Worm (Caenorhabditis elegans): ENCODE data around the gene enu-3.6.
A peak's percentile ranks its signal among the peaks of the same experiment; 100 is the strongest.

The enu-3.6 gene

DNA sequence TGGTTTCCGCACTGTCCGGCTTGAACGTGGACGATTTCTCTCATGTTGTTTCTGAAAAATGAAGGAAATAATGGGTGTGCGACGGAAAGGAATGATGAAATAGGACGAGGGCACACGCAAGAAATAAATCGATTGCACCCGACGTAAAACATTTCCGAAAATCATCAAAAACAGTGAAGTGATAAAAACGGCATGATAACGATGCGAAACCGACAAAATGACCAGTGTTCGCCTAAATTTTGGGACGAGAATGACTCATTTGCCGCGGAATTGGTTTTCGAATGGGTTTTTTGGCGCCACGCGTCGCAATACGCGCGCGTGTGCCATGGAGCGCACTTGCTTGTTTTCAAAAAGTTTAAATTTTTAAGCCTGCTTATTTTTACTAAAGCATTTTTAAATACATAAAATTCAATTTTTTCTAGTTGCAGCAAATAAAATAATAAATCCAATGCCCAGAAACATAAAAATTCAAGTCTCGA lies 7.8 kb upstream of the enu-3.6 start, which contains the start of the genes tbb-1 and rib-2 (continued):
- peak; percentile 36 for TF ChIP-seq snpc-4 (GFP tag; optimal IDR thresholded peaks at IDR 0.05)
- TF ChIP-seq snpc-4 (tag; optimal IDR thresholded peaks at IDR 0.05): peak; percentile 62 to 86 (median 79)
- no peak for TF ChIP-seq egl-18 (GFP tag; IDR thresholded peaks at IDR 0.05)
- peak; percentile 87 for TF ChIP-seq ceh-100 (GFP tag; IDR thresholded peaks at IDR 0.05)
- TF ChIP-seq nhr-80 (tag; optimal IDR thresholded peaks at IDR 0.05): peak; percentile 99
- TF ChIP-seq chd-7 (tag; optimal IDR thresholded peaks at IDR 0.05): peak; percentile 1
- no peak for TF ChIP-seq hlh-12 (tag; optimal IDR thresholded peaks at IDR 0.05)
- TF ChIP-seq unc-130 (GFP tag; optimal IDR thresholded peaks at IDR 0.05): peak; percentile 96
- peak; percentile 68 for TF ChIP-seq lin-40 (tag; optimal IDR thresholded peaks at IDR 0.05)
- no peak for TF ChIP-seq unc-62 (GFP tag; optimal IDR thresholded peaks at IDR 0.05)
- TF ChIP-seq rpc-1 (optimal IDR thresholded peaks at IDR 0.05): no peak
- TF ChIP-seq rpc-1 (tag; optimal IDR thresholded peaks at IDR 0.05): no peak
- peak; percentile 44 for TF ChIP-seq F52B5.7 (tag; optimal IDR thresholded peaks at IDR 0.05)
- TF ChIP-seq let-526 (GFP tag; IDR thresholded peaks at IDR 0.05): peak; percentile 89
- TF ChIP-seq sptf-2 (GFP tag; optimal IDR thresholded peaks at IDR 0.05): peak; percentile 3
- TF ChIP-seq ztf-26 (tag; optimal IDR thresholded peaks at IDR 0.05): peak; percentile 54
- TF ChIP-seq F23B12.7 (tag; optimal IDR thresholded peaks at IDR 0.05; ENCODE audit: insufficient read depth): peak; percentile 93
- TF ChIP-seq tbx-9 (tag; optimal IDR thresholded peaks at IDR 0.05; ENCODE audit: borderline replicate concordance): no peak
- peak; percentile 94 for TF ChIP-seq rcor-1 (GFP tag; IDR thresholded peaks at IDR 0.05)
- TF ChIP-seq rec-8 (tag; optimal IDR thresholded peaks at IDR 0.05): no peak
- TF ChIP-seq ZK185.1 (tag; optimal IDR thresholded peaks at IDR 0.05; ENCODE audit: poor library complexity, severe bottlenecking): no peak
- TF ChIP-seq ceh-58 (GFP tag; IDR thresholded peaks at IDR 0.05): no peak
- peak; percentile 99 for TF ChIP-seq tlf-1 (GFP tag; optimal IDR thresholded peaks at IDR 0.05)
- peak; percentile 96 for TF ChIP-seq ekl-4 (GFP tag; IDR thresholded peaks at IDR 0.05)
- no peak for TF ChIP-seq akir-1 (GFP tag; optimal IDR thresholded peaks at IDR 0.05)
- TF ChIP-seq cebp-2 (GFP tag; IDR thresholded peaks at IDR 0.05): no peak
- TF ChIP-seq pbrm-1 (GFP tag; IDR thresholded peaks at IDR 0.05): peak; percentile 96
- TF ChIP-seq D2030.7 (GFP tag; IDR thresholded peaks at IDR 0.05): peak; percentile 99
- TF ChIP-seq him-1 (tag; optimal IDR thresholded peaks at IDR 0.05): peak; percentile 65
- TF ChIP-seq aptf-3 (GFP tag; IDR thresholded peaks at IDR 0.05): peak; percentile 87; the same call in 1 of the 2 replicates
- peak; percentile 97 for TF ChIP-seq athp-1 (tag; optimal IDR thresholded peaks at IDR 0.05)
- TF ChIP-seq Y95B8A.8 (GFP tag; IDR thresholded peaks at IDR 0.05): peak; percentile 99
- TF ChIP-seq K11D2.4 (GFP tag; IDR thresholded peaks at IDR 0.05): peak; percentile 72
- peak; percentile 46; the same call in 1 of the 2 replicates for TF ChIP-seq egrh-3 (GFP tag; IDR thresholded peaks at IDR 0.05)
- TF ChIP-seq snpc-1.3 (tag; optimal IDR thresholded peaks at IDR 0.05; ENCODE audit: insufficient read depth): peak; percentile 68
- no peak for TF ChIP-seq T26A5.8 (tag; optimal IDR thresholded peaks at IDR 0.05)
- TF ChIP-seq F33H1.4 (GFP tag; IDR thresholded peaks at IDR 0.05): peak; percentile 91
- peak; percentile 44; the same call in 1 of the 2 replicates for TF ChIP-seq zfh-2 (GFP tag; conservative IDR thresholded peaks at IDR 0.05)
- TF ChIP-seq B0336.3 (GFP tag; IDR thresholded peaks at IDR 0.05): peak; percentile 98
- no peak for TF ChIP-seq nfya-1 (tag; optimal IDR thresholded peaks at IDR 0.05; ENCODE audit: borderline replicate concordance, insufficient read depth)
- TF ChIP-seq hrde-1 (tag; optimal IDR thresholded peaks at IDR 0.05; ENCODE audit: borderline replicate concordance): peak; percentile 87
- TF ChIP-seq atf-7 (tag; optimal IDR thresholded peaks at IDR 0.05): peak; percentile 29
- TF ChIP-seq ztf-6 (GFP tag; IDR thresholded peaks at IDR 0.05): peak; percentile 68; the same call in 1 of the 2 replicates
- peak; percentile 82 for TF ChIP-seq nhr-90 (tag; optimal IDR thresholded peaks at IDR 0.05)
- TF ChIP-seq hsf-1 (GFP tag; IDR thresholded peaks at IDR 0.05): peak; percentile 95
- no peak for TF ChIP-seq ama-1 (optimal IDR thresholded peaks at IDR 0.05)
- TF ChIP-seq ama-1 (GFP tag; optimal IDR thresholded peaks at IDR 0.05): no peak
- TF ChIP-seq F22D6.2 (tag; optimal IDR thresholded peaks at IDR 0.05): no peak
- TF ChIP-seq Y67H2A.10 (GFP tag; conservative IDR thresholded peaks at IDR 0.05): peak; percentile 94
